Fruit fly (Drosophila melanogaster) Kc167 (cell line): ENCODE measurements around the gene gfzf.

Experiments
- Myc ChIP-seq: fragments of >200 bp; optimal IDR thresholded peaks from 2 replicates; lab custom pipeline; 2017; ENCODE audit warnings: missing external identifiers
- Sin3A ChIP-seq: fragments of >200 bp; optimal IDR thresholded peaks from 2 replicates; lab custom pipeline; 2018; ENCODE audit warnings: missing external identifiers
- h ChIP-seq: fragments of >200 bp; optimal IDR thresholded peaks from 3 replicates; lab custom pipeline; 2018; ENCODE audit warnings: missing external identifiers
- psq ChIP-seq: fragments of >200 bp; optimal IDR thresholded peaks from 2 replicates; lab custom pipeline; 2017; ENCODE audit warnings: missing external identifiers

dm6 chr3R:7157102-7157501, 6.3 kb upstream of the gfzf start:
- TF ChIP-seq Sin3A (lab: Kevin White, UChicago), result no peak
- no peak for TF ChIP-seq Myc
- no peak for TF ChIP-seq h (lab: Kevin White, UChicago)
- no peak for TF ChIP-seq psq (lab: Kevin White, UChicago)
